Fruit fly (Drosophila melanogaster) whole organism: Measurements from ENCODE around the gene kst.
A peak's percentile ranks its signal among the peaks of the same experiment; 100 is the strongest.

Experiments
- CG8478 ChIP-seq: fragments of >200 bp; optimal IDR thresholded peaks from 2 replicates; lab custom pipeline; 2018; ENCODE audit warnings: inconsistent platforms
- Dll ChIP-seq: fragments of >200 bp; optimal IDR thresholded peaks from 2 replicates; lab custom pipeline; 2017
- EcR ChIP-seq, 2 experiments: fragments of >200 bp; optimal IDR thresholded peaks; 2 replicates each; lab custom pipeline; 2017; ENCODE audit warnings: missing biosample characterization in 2 of 2, missing genetic modification characterization in 2 of 2, missing genetic modification reagents in 2 of 2
- pan ChIP-seq: fragments of >200 bp; optimal IDR thresholded peaks from 2 replicates; lab custom pipeline; 2017
- psq ChIP-seq: fragments of >200 bp; optimal IDR thresholded peaks from 2 replicates; lab custom pipeline; 2017
- usp ChIP-seq: fragments of >200 bp; optimal IDR thresholded peaks from 2 replicates; lab custom pipeline; 2017; ENCODE audit warnings: missing biosample characterization, missing genetic modification characterization, mixed read lengths

kst gene

dm6 chr3L:3377965-3378292 lies 41.3 kb downstream of the kst start, which contains the start of gene Ids:
Gene Ids, plus strand, starts transcription at chr3L:3378268.
- no peak for TF ChIP-seq Dll
- no peak for TF ChIP-seq psq (lab: Kevin White, UChicago)
- TF ChIP-seq pan (lab: Kevin White, UChicago), result peak; percentile 84
- no peak for TF ChIP-seq CG8478 (lab: Kevin White, UChicago)
- TF ChIP-seq EcR (GFP tag; optimal IDR thresholded peaks at IDR 0.05; lab: Kevin White, UChicago), result no peak

- TF ChIP-seq Dll, result no peak
- TF ChIP-seq usp (GFP tag; lab: Kevin White, UChicago), result no peak
- no peak for TF ChIP-seq CG8478 (lab: Kevin White, UChicago)
Measured at dm6 chr3L:3380225-3381043, 43.8 kb downstream of the kst start.

dm6 chr3L:3381869-3382488 lies 45.3 kb downstream of the kst start:
- no peak for TF ChIP-seq CG8478 (lab: Kevin White, UChicago)

- no peak for TF ChIP-seq pan (lab: Kevin White, UChicago)
- TF ChIP-seq CG8478 (lab: Kevin White, UChicago), result no peak
- TF ChIP-seq EcR (GFP tag; optimal IDR thresholded peaks at IDR 0.05; lab: Kevin White, UChicago), result no peak
- no peak for TF ChIP-seq Dll
- no peak for TF ChIP-seq usp (GFP tag; lab: Kevin White, UChicago)
- TF ChIP-seq psq (lab: Kevin White, UChicago), result no peak
Measured at dm6 chr3L:3382489-3382879, 45.8 kb downstream of the kst start.

- TF ChIP-seq CG8478 (lab: Kevin White, UChicago) (no peak), usp (GFP tag; lab: Kevin White, UChicago) (no peak), pan (lab: Kevin White, UChicago) (no peak), EcR (GFP tag; optimal IDR thresholded peaks at IDR 0.05; lab: Kevin White, UChicago) (peak in 1 of 2 experiments; percentile 46), psq (lab: Kevin White, UChicago) (no peak), Dll (peak; percentile 53)
Measured at dm6 chr3L:3383965-3384595, 47.4 kb downstream of the kst start.

- TF ChIP-seq pan (lab: Kevin White, UChicago) (peak; percentile 92), Dll (no peak)
Measured at dm6 chr3L:3384596-3385436, 48.2 kb downstream of the kst start.

- TF ChIP-seq EcR (GFP tag; optimal IDR thresholded peaks at IDR 0.05; lab: Kevin White, UChicago) (no peak), usp (GFP tag; lab: Kevin White, UChicago) (no peak)
Measured at dm6 chr3L:3385437-3385802, 48.8 kb downstream of the kst start.

- no peak for TF ChIP-seq EcR (GFP tag; optimal IDR thresholded peaks at IDR 0.05; lab: Kevin White, UChicago)
- no peak for TF ChIP-seq psq (lab: Kevin White, UChicago)
- TF ChIP-seq CG8478 (lab: Kevin White, UChicago), result no peak
Measured at dm6 chr3L:3386730-3387129, 50.1 kb downstream of the kst start.

- TF ChIP-seq Dll, result no peak
- TF ChIP-seq pan (lab: Kevin White, UChicago), result no peak
- no peak for TF ChIP-seq usp (GFP tag; lab: Kevin White, UChicago)
- TF ChIP-seq CG8478 (lab: Kevin White, UChicago), result no peak
- no peak for TF ChIP-seq EcR (GFP tag; optimal IDR thresholded peaks at IDR 0.05; lab: Kevin White, UChicago)
- no peak for TF ChIP-seq psq (lab: Kevin White, UChicago)
Measured at dm6 chr3L:3387619-3388018, 51.0 kb downstream of the kst start.

- no peak for TF ChIP-seq psq (lab: Kevin White, UChicago)
- TF ChIP-seq EcR (GFP tag; optimal IDR thresholded peaks at IDR 0.05; lab: Kevin White, UChicago), result no peak
- no peak for TF ChIP-seq Dll
- no peak for TF ChIP-seq usp (GFP tag; lab: Kevin White, UChicago)
Measured at dm6 chr3L:3388708-3389665, 52.3 kb downstream of the kst start.

dm6 chr3L:3389666-3390059 lies 53.0 kb downstream of the kst start:
- TF ChIP-seq psq (lab: Kevin White, UChicago) (no peak), usp (GFP tag; lab: Kevin White, UChicago) (no peak), EcR (GFP tag; optimal IDR thresholded peaks at IDR 0.05; lab: Kevin White, UChicago) (no peak), Dll (no peak), pan (lab: Kevin White, UChicago) (no peak), CG8478 (lab: Kevin White, UChicago) (no peak)
